Worm (Caenorhabditis elegans) whole organism, L3 larva: Measurements from ENCODE around the gene cpn-2.

ENCODE experiments used
- R02D3.7 ChIP-seq: fragments of 150-350 bp; optimal IDR thresholded peaks from 2 replicates; lab custom pipeline; 2014; ENCODE audit warnings: missing biosample characterization, missing genetic modification characterization
- ama-1 ChIP-seq: fragments of 150-350 bp; optimal IDR thresholded peaks from 2 replicates; lab custom pipeline; 2018
- elt-1 ChIP-seq: fragments of 150-350 bp; optimal IDR thresholded peaks from 2 replicates; lab custom pipeline; 2014; ENCODE audit warnings: missing biosample characterization, missing genetic modification characterization
- elt-3 ChIP-seq, 3 experiments: fragments of 150-350 bp in 1 of 3; sonication (generic microtip) in 2 of 3; optimal IDR thresholded peaks; 2 replicates in 2 of 3; 4 replicates in 1 of 3; lab custom pipeline; 2014 to 2017; ENCODE audit warnings: missing biosample characterization in 3 of 3, missing genetic modification characterization in 3 of 3
- fos-1 ChIP-seq: fragments of 150-350 bp; optimal IDR thresholded peaks from 2 replicates; lab custom pipeline; 2014; ENCODE audit warnings: missing biosample characterization, missing genetic modification characterization
- hmg-11 ChIP-seq: sonication (generic microtip); optimal IDR thresholded peaks from 2 replicates; lab custom pipeline; 2016; ENCODE audit warnings: missing genetic modification characterization, missing compliant biosample characterization
- nhr-12 ChIP-seq: fragments of 150-350 bp; optimal IDR thresholded peaks from 2 replicates; lab custom pipeline; 2014; ENCODE audit warnings: missing biosample characterization, missing genetic modification characterization
- skn-1 ChIP-seq: fragments of 150-350 bp; optimal IDR thresholded peaks from 2 replicates; lab custom pipeline; 2014; ENCODE audit warnings: missing biosample characterization, missing genetic modification characterization
- tbx-2 ChIP-seq: sonication (generic microtip); optimal IDR thresholded peaks from 2 replicates; lab custom pipeline; 2016; ENCODE audit warnings: mild to moderate bottlenecking, missing genetic modification characterization, missing compliant biosample characterization
- unc-62 ChIP-seq: fragments of 150-350 bp; sonication (generic microtip); optimal IDR thresholded peaks from 4 replicates; lab custom pipeline; 2014; ENCODE audit warnings: missing biosample characterization, missing genetic modification reagents, missing genetic modification characterization
- ztf-11 ChIP-seq: fragments of 150-350 bp; optimal IDR thresholded peaks from 2 replicates; lab custom pipeline; 2014; ENCODE audit warnings: missing biosample characterization, missing genetic modification characterization
- ztf-4 ChIP-seq: fragments of 150-350 bp; optimal IDR thresholded peaks from 2 replicates; lab custom pipeline; 2014; ENCODE audit warnings: missing biosample characterization, missing genetic modification characterization

DNA sequence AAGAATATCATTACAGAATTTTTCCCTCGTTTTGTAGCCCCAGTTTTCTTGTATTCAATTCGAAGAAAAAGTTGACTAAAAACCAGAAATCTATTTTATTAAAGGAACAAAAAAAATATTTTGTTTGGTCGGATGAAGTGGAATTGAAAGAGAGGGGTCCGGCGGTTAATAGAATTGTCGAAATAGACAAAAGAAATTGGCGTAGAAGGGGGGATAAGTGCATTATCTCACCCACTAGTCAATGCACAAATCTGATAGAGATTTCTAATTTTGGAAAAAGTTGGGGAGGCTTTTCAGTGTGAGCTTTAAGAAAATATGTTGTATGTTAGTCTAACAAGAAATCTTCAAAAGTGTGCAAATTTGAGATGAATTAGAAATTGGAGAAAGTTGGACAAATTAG lies 16.9 kb downstream of the cpn-2 start:
- no peak for TF ChIP-seq fos-1 (tag; lab: Kevin White, UChicago)
- no peak for TF ChIP-seq ztf-11 (tag; lab: Kevin White, UChicago)
- no peak for TF ChIP-seq nhr-12 (tag; lab: Kevin White, UChicago)
- no peak for TF ChIP-seq skn-1 (tag; lab: Kevin White, UChicago)
- no peak for TF ChIP-seq R02D3.7 (tag; lab: Kevin White, UChicago)
- no peak for TF ChIP-seq elt-1
- TF ChIP-seq ama-1 (lab: Kevin White, UChicago) = no peak
- no peak for TF ChIP-seq hmg-11
- no peak for TF ChIP-seq ztf-4 (tag; lab: Kevin White, UChicago)
- TF ChIP-seq unc-62 (GFP tag; lab: Kevin White, UChicago) = no peak
- TF ChIP-seq elt-3 (tag; optimal IDR thresholded peaks at IDR 0.05; lab: Kevin White, UChicago) = no peak
- no peak for TF ChIP-seq tbx-2
